Worm (Caenorhabditis elegans): ENCODE data around the gene vig-1.

DNA sequence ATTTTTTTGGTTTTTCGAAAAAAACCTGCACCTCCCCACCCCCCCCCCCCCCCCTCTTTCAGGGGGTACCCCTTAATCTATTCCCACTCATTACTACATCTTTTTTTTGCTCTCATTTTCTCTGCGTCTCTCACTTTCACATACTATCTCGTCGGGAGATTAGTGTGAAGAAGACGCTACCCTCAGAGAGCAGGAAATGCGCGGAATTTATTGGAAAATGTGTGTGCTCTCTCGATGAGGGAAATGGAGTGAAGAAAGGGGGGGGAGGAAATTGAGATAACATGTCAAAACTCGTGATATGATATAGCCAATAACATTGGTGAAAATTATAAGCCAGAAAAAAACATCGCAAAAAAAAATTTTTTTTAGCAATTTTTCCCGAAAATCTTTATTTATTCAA lies 4.8 kb downstream of the vig-1 start:
- no peak for TF ChIP-seq ceh-82 (tag; optimal IDR thresholded peaks at IDR 0.05)
- no peak for TF ChIP-seq nhr-42 (GFP tag; IDR thresholded peaks at IDR 0.05)
- TF ChIP-seq unc-130 (GFP tag; optimal IDR thresholded peaks at IDR 0.05) = no peak
- TF ChIP-seq F10B5.3 (tag; optimal IDR thresholded peaks at IDR 0.05) = no peak
- TF ChIP-seq nhr-11 (tag; optimal IDR thresholded peaks at IDR 0.05) = no peak
- TF ChIP-seq spr-1 (tag; optimal IDR thresholded peaks at IDR 0.05) = no peak
- TF ChIP-seq snpc-4 (tag; optimal IDR thresholded peaks at IDR 0.05) = no peak
- no peak for TF ChIP-seq egl-27 (tag; optimal IDR thresholded peaks at IDR 0.05)
- TF ChIP-seq F26F4.8 (GFP tag; conservative IDR thresholded peaks at IDR 0.05) = no peak
- TF ChIP-seq skn-1 (tag; optimal IDR thresholded peaks at IDR 0.05) = no peak
- no peak for TF ChIP-seq F49E8.2 (tag; optimal IDR thresholded peaks at IDR 0.05; ENCODE audit: borderline replicate concordance)
- TF ChIP-seq nhr-10 (tag; optimal IDR thresholded peaks at IDR 0.05) = no peak
- no peak for TF ChIP-seq aha-1 (tag)

All from whole organism, L4 larva.